Fruit fly (Drosophila melanogaster) whole organism, prepupa: Measurements from ENCODE around the gene Sdhaf3.

Experiments used
- Blimp-1 ChIP-seq: fragments of 200-800 bp; sonication (Bioruptor generic); optimal IDR thresholded peaks from 3 replicates; lab custom pipeline; 2017; ENCODE audit warnings: missing biosample characterization, missing genetic modification characterization, mild to moderate bottlenecking, moderate library complexity, missing genetic modification reagents
- CG10631 ChIP-seq: fragments of 200-800 bp; sonication (Bioruptor generic); optimal IDR thresholded peaks from 2 replicates; lab custom pipeline; 2016; ENCODE audit warnings: missing biosample characterization, missing genetic modification characterization
- CG10669 ChIP-seq: fragments of 200-800 bp; sonication (Bioruptor generic); optimal IDR thresholded peaks from 3 replicates; lab custom pipeline; 2018; ENCODE audit warnings: missing biosample characterization, mild to moderate bottlenecking, missing genetic modification characterization, moderate library complexity
- CG11762 ChIP-seq: fragments of 200-800 bp; sonication (Bioruptor generic); optimal IDR thresholded peaks from 3 replicates; lab custom pipeline; 2016; ENCODE audit warnings: missing biosample characterization, missing genetic modification characterization; ENCODE audit not compliant: insufficient read depth
- CG11902 ChIP-seq: fragments of 200-800 bp; sonication (Bioruptor generic); optimal IDR thresholded peaks from 3 replicates; lab custom pipeline; 2016; ENCODE audit warnings: missing biosample characterization, missing genetic modification characterization
- CG15336 ChIP-seq: fragments of 200-800 bp; sonication (Bioruptor generic); IDR thresholded peaks from 2 replicates; pipeline ENCODE4 v1.3.6; 2022; ENCODE audit warnings: missing biosample characterization, missing genetic modification characterization
- CG1621 ChIP-seq: fragments of 200-800 bp; sonication (Bioruptor generic); optimal IDR thresholded peaks from 3 replicates; lab custom pipeline; 2018; ENCODE audit warnings: missing biosample characterization, mild to moderate bottlenecking, missing genetic modification characterization
- CG16779 ChIP-seq: fragments of 200-800 bp; sonication (Bioruptor generic); optimal IDR thresholded peaks from 3 replicates; lab custom pipeline; 2017; ENCODE audit warnings: missing biosample characterization, mild to moderate bottlenecking, missing genetic modification characterization
- CG3032 ChIP-seq: fragments of 200-800 bp; optimal IDR thresholded peaks from 2 replicates; lab custom pipeline; 2019; ENCODE audit warnings: missing biosample characterization, mild to moderate bottlenecking, missing genetic modification characterization, moderate library complexity
- CG31627 ChIP-seq: fragments of 200-800 bp; sonication (Bioruptor generic); optimal IDR thresholded peaks from 3 replicates; lab custom pipeline; 2016; ENCODE audit warnings: missing biosample characterization, missing genetic modification characterization
- CG32006 ChIP-seq: fragments of 200-800 bp; sonication (Bioruptor generic); optimal IDR thresholded peaks from 3 replicates; lab custom pipeline; 2017; ENCODE audit warnings: missing biosample characterization, mild to moderate bottlenecking, missing genetic modification characterization
- CG34406 ChIP-seq: fragments of 200-800 bp; sonication (Bioruptor generic); optimal IDR thresholded peaks from 3 replicates; lab custom pipeline; 2016; ENCODE audit warnings: missing biosample characterization, missing genetic modification characterization
- CG3919 ChIP-seq: fragments of 200-800 bp; sonication (Bioruptor generic); optimal IDR thresholded peaks from 3 replicates; lab custom pipeline; 2016; ENCODE audit warnings: missing biosample characterization, missing genetic modification characterization
- CG4318 ChIP-seq: fragments of 200-800 bp; sonication (Bioruptor generic); optimal IDR thresholded peaks from 3 replicates; lab custom pipeline; 2017; ENCODE audit warnings: missing biosample characterization, mild to moderate bottlenecking, missing genetic modification characterization
- CG6163 ChIP-seq: fragments of 200-800 bp; sonication (Bioruptor generic); IDR thresholded peaks from 3 replicates; pipeline ENCODE4 v1.3.6; 2022; ENCODE audit warnings: missing biosample characterization, missing genetic modification characterization
- CG6276 ChIP-seq: fragments of 200-800 bp; sonication (Bioruptor generic); optimal IDR thresholded peaks from 2 replicates; lab custom pipeline; 2017; ENCODE audit warnings: missing biosample characterization, mild to moderate bottlenecking, missing genetic modification characterization
- CG6792 ChIP-seq: fragments of 200-800 bp; sonication (Bioruptor generic); optimal IDR thresholded peaks from 3 replicates; lab custom pipeline; 2016; ENCODE audit warnings: missing biosample characterization, missing genetic modification characterization
- CG6808 ChIP-seq: fragments of 200-800 bp; sonication (Bioruptor generic); optimal IDR thresholded peaks from 3 replicates; lab custom pipeline; 2017; ENCODE audit warnings: missing biosample characterization, missing genetic modification characterization, mild to moderate bottlenecking, moderate library complexity, missing genetic modification reagents
- CG7368 ChIP-seq: fragments of 200-800 bp; sonication (Bioruptor generic); optimal IDR thresholded peaks from 3 replicates; lab custom pipeline; 2016; ENCODE audit warnings: missing biosample characterization, missing genetic modification characterization
- CG8632 ChIP-seq: fragments of 200-800 bp; sonication (Bioruptor generic); optimal IDR thresholded peaks from 3 replicates; lab custom pipeline; 2016; ENCODE audit warnings: missing biosample characterization, missing genetic modification characterization
- CG9139 ChIP-seq: fragments of 200-800 bp; sonication (Bioruptor generic); optimal IDR thresholded peaks from 3 replicates; lab custom pipeline; 2017; ENCODE audit warnings: missing biosample characterization, mild to moderate bottlenecking, missing genetic modification characterization
- Eip93F ChIP-seq: fragments of 200-800 bp; sonication (Bioruptor generic); optimal IDR thresholded peaks from 2 replicates; lab custom pipeline; 2016; ENCODE audit warnings: missing biosample characterization, mild to moderate bottlenecking, missing genetic modification characterization
- Ets21C ChIP-seq: fragments of 200-800 bp; sonication (Bioruptor generic); optimal IDR thresholded peaks from 3 replicates; lab custom pipeline; 2016; ENCODE audit warnings: missing biosample characterization, missing genetic modification characterization
- Ets96B ChIP-seq: fragments of 200-800 bp; optimal IDR thresholded peaks from 2 replicates; lab custom pipeline; 2019; ENCODE audit warnings: missing biosample characterization, mild to moderate bottlenecking, missing genetic modification characterization, moderate library complexity
- Gug ChIP-seq: fragments of 200-800 bp; sonication (Bioruptor generic); IDR thresholded peaks from 2 replicates; pipeline ENCODE4 v1.3.6; 2022; ENCODE audit warnings: missing biosample characterization, missing genetic modification characterization
- Hr38 ChIP-seq: sonication (Bioruptor generic); optimal IDR thresholded peaks from 2 replicates; lab custom pipeline; 2016; ENCODE audit warnings: missing biosample characterization, missing genetic modification characterization
- Hr39 ChIP-seq: fragments of 200-800 bp; sonication (Bioruptor generic); optimal IDR thresholded peaks from 2 replicates; lab custom pipeline; 2016; ENCODE audit warnings: missing biosample characterization, missing genetic modification characterization
- Hr4 ChIP-seq: fragments of 200-800 bp; sonication (Bioruptor generic); optimal IDR thresholded peaks from 3 replicates; lab custom pipeline; 2016; ENCODE audit warnings: missing biosample characterization, missing genetic modification characterization
- Lpt ChIP-seq: fragments of 200-800 bp; sonication (Bioruptor generic); optimal IDR thresholded peaks from 3 replicates; lab custom pipeline; 2016; ENCODE audit warnings: missing biosample characterization, missing genetic modification characterization
- Met ChIP-seq: fragments of 200-800 bp; sonication (Bioruptor generic); optimal IDR thresholded peaks from 3 replicates; lab custom pipeline; 2016; ENCODE audit warnings: missing biosample characterization, missing genetic modification characterization
- Smox ChIP-seq: fragments of 200-800 bp; sonication (Bioruptor generic); optimal IDR thresholded peaks from 3 replicates; lab custom pipeline; 2016; ENCODE audit warnings: missing biosample characterization, missing genetic modification characterization
- Sox14 ChIP-seq: fragments of 200-800 bp; sonication (Bioruptor generic); optimal IDR thresholded peaks from 3 replicates; lab custom pipeline; 2016; ENCODE audit warnings: missing biosample characterization, missing genetic modification characterization
- Sox15 ChIP-seq: fragments of 200-800 bp; sonication (Bioruptor generic); optimal IDR thresholded peaks from 3 replicates; lab custom pipeline; 2016; ENCODE audit warnings: missing biosample characterization, missing genetic modification characterization
- achi ChIP-seq: fragments of 200-800 bp; sonication (Bioruptor generic); optimal IDR thresholded peaks from 3 replicates; lab custom pipeline; 2016; ENCODE audit warnings: missing biosample characterization, missing genetic modification characterization
- acj6 ChIP-seq: fragments of 200-800 bp; sonication (Bioruptor generic); optimal IDR thresholded peaks from 3 replicates; lab custom pipeline; 2016; ENCODE audit warnings: missing biosample characterization, missing genetic modification characterization
- cyc ChIP-seq: fragments of 200-800 bp; sonication (Bioruptor generic); optimal IDR thresholded peaks from 3 replicates; lab custom pipeline; 2016; ENCODE audit warnings: missing biosample characterization, missing genetic modification characterization
- dsx ChIP-seq: fragments of 200-800 bp; optimal IDR thresholded peaks from 3 replicates; lab custom pipeline; 2019; ENCODE audit warnings: missing biosample characterization, mild to moderate bottlenecking, missing genetic modification characterization, moderate library complexity; ENCODE audit not compliant: poor library complexity, severe bottlenecking
- eg ChIP-seq: fragments of 200-800 bp; sonication (Bioruptor generic); IDR thresholded peaks from 3 replicates; pipeline ENCODE4 v1.3.6; 2022; ENCODE audit warnings: missing biosample characterization, missing genetic modification characterization
- esn ChIP-seq: fragments of 200-800 bp; sonication (Bioruptor generic); optimal IDR thresholded peaks from 2 replicates; lab custom pipeline; 2016; ENCODE audit warnings: missing biosample characterization, mild to moderate bottlenecking, missing genetic modification characterization, moderate library complexity
- fd59A ChIP-seq: fragments of 200-800 bp; sonication (Bioruptor generic); optimal IDR thresholded peaks from 2 replicates; lab custom pipeline; 2017; ENCODE audit warnings: missing biosample characterization, mild to moderate bottlenecking, missing genetic modification characterization, missing genetic modification reagents
- fkh ChIP-seq: fragments of 200-800 bp; sonication (Bioruptor generic); optimal IDR thresholded peaks from 3 replicates; lab custom pipeline; 2017; ENCODE audit warnings: missing biosample characterization, mild to moderate bottlenecking, missing genetic modification characterization, moderate library complexity
- lz ChIP-seq: fragments of 200-800 bp; sonication (Bioruptor generic); optimal IDR thresholded peaks from 3 replicates; lab custom pipeline; 2016; ENCODE audit warnings: missing biosample characterization, missing genetic modification characterization
- net ChIP-seq: fragments of 200-800 bp; sonication (Bioruptor generic); optimal IDR thresholded peaks from 3 replicates; lab custom pipeline; 2016; ENCODE audit warnings: missing biosample characterization, missing genetic modification characterization
- pdm3 ChIP-seq: fragments of 200-800 bp; sonication (Bioruptor generic); optimal IDR thresholded peaks from 3 replicates; lab custom pipeline; 2016; ENCODE audit warnings: missing biosample characterization, missing genetic modification characterization
- salr ChIP-seq, 2 experiments: fragments of 200-800 bp; sonication (Bioruptor generic); optimal IDR thresholded peaks; 3 replicates each; lab custom pipeline; 2016 to 2018; ENCODE audit warnings: missing biosample characterization in 2 of 2, missing genetic modification characterization in 2 of 2, mild to moderate bottlenecking in 1 of 2
- spab ChIP-seq: fragments of 200-800 bp; sonication (Bioruptor generic); optimal IDR thresholded peaks from 2 replicates; lab custom pipeline; 2017; ENCODE audit warnings: missing biosample characterization, mild to moderate bottlenecking, missing genetic modification characterization, missing genetic modification reagents
- ss ChIP-seq, 2 experiments: fragments of 200-800 bp; sonication (Bioruptor generic); optimal IDR thresholded peaks; 2 replicates in 1 of 2; 3 replicates in 1 of 2; lab custom pipeline; 2017 to 2018; ENCODE audit warnings: mild to moderate bottlenecking in 2 of 2, missing biosample characterization in 2 of 2, missing genetic modification characterization in 2 of 2, moderate library complexity in 1 of 2
- svp ChIP-seq: fragments of 200-800 bp; sonication (Bioruptor generic); peaks from one replicate; lab custom pipeline; 2016; ENCODE audit warnings: missing biosample characterization, missing genetic modification characterization
- topi ChIP-seq: fragments of 200-800 bp; sonication (Bioruptor generic); optimal IDR thresholded peaks from 3 replicates; lab custom pipeline; 2016; ENCODE audit warnings: missing biosample characterization, missing genetic modification characterization
- vri ChIP-seq: fragments of 200-800 bp; sonication (Bioruptor generic); optimal IDR thresholded peaks from 3 replicates; lab custom pipeline; 2016; ENCODE audit warnings: missing biosample characterization, mild to moderate bottlenecking, missing genetic modification characterization

The Sdhaf3 gene

dm6 chr3R:16449187-16449973 lies 32.9 kb downstream of the Sdhaf3 start:
- TF ChIP-seq Met (GFP tag; lab: Kevin White, UChicago) (peak; percentile 87), vri (GFP tag; lab: Kevin White, UChicago) (peak; percentile 56), Sox15 (GFP tag; lab: Kevin White, UChicago) (peak; percentile 96), CG16779 (tag; lab: Kevin White, UChicago) (peak; percentile 94), cyc (GFP tag; lab: Kevin White, UChicago) (peak; percentile 95), CG10631 (GFP tag; lab: Kevin White, UChicago) (peak; percentile 99), spab (GFP tag; lab: Kevin White, UChicago) (peak; percentile 99), acj6 (GFP tag; lab: Kevin White, UChicago) (peak; percentile 98), esn (peak; percentile 92), CG11762 (GFP tag; lab: Kevin White, UChicago) (peak; percentile 93), fkh (GFP tag; lab: Kevin White, UChicago) (peak; percentile 67), CG11902 (GFP tag; lab: Kevin White, UChicago) (peak; percentile 99), Hr39 (GFP tag; lab: Kevin White, UChicago) (peak; percentile 93), Hr38 (GFP tag; lab: Kevin White, UChicago) (peak; percentile 92), Blimp-1 (GFP tag; lab: Kevin White, UChicago) (peak; percentile 37), lz (GFP tag; lab: Kevin White, UChicago) (peak; percentile 94), CG15336 (GFP tag; lab: Robert Waterston, UW) (peak; percentile 96), svp (peak; percentile 93), CG6792 (GFP tag; lab: Kevin White, UChicago) (peak; percentile 97), CG10669 (GFP tag; lab: Kevin White, UChicago) (peak; percentile 99), CG6163 (peak; percentile 99), CG9139 (GFP tag; lab: Kevin White, UChicago) (peak; percentile 97), Eip93F (GFP tag; lab: Kevin White, UChicago) (no peak), CG31627 (GFP tag; lab: Kevin White, UChicago) (peak; percentile 92), CG34406 (peak; percentile 92), CG3919 (GFP tag; lab: Kevin White, UChicago) (peak; percentile 99), ss (GFP tag; optimal IDR thresholded peaks at IDR 0.05; lab: Kevin White, UChicago) (peak; percentile 98), salr (GFP tag; optimal IDR thresholded peaks at IDR 0.05; lab: Kevin White, UChicago) (peak; percentile 97 to 99), fd59A (peak; percentile 99), CG4318 (GFP tag; lab: Kevin White, UChicago) (peak; percentile 98), Ets21C (GFP tag; lab: Kevin White, UChicago) (peak; percentile 86), CG1621 (peak; percentile 98), CG7368 (GFP tag; lab: Kevin White, UChicago) (peak; percentile 97), topi (GFP tag; lab: Kevin White, UChicago) (peak; percentile 92), achi (GFP tag; lab: Kevin White, UChicago) (peak; percentile 97), net (peak; percentile 97), Sox14 (GFP tag; lab: Kevin White, UChicago) (peak; percentile 99), pdm3 (GFP tag; lab: Kevin White, UChicago) (peak; percentile 99), Smox (GFP tag; lab: Kevin White, UChicago) (no peak), CG8632 (GFP tag; lab: Kevin White, UChicago) (peak; percentile 93), CG32006 (GFP tag; lab: Kevin White, UChicago) (peak; percentile 99), Hr4 (GFP tag; lab: Kevin White, UChicago) (peak; percentile 99), dsx (GFP tag; lab: Kevin White, UChicago) (peak; percentile 98), eg (GFP tag; lab: Robert Waterston, UW) (peak; percentile 99), CG3032 (tag; lab: Kevin White, UChicago) (peak; percentile 99), CG6276 (GFP tag; lab: Kevin White, UChicago) (peak; percentile 89), Ets96B (tag; lab: Kevin White, UChicago) (peak; percentile 99), Gug (GFP tag; lab: Robert Waterston, UW) (peak; percentile 99), Lpt (GFP tag; lab: Kevin White, UChicago) (peak; percentile 97), CG6808 (GFP tag; lab: Kevin White, UChicago) (peak; percentile 98)
